Worm (Caenorhabditis elegans): ENCODE measurements around the gene srx-13.
A peak's percentile ranks its signal among the peaks of the same experiment; 100 is the strongest.

DNA sequence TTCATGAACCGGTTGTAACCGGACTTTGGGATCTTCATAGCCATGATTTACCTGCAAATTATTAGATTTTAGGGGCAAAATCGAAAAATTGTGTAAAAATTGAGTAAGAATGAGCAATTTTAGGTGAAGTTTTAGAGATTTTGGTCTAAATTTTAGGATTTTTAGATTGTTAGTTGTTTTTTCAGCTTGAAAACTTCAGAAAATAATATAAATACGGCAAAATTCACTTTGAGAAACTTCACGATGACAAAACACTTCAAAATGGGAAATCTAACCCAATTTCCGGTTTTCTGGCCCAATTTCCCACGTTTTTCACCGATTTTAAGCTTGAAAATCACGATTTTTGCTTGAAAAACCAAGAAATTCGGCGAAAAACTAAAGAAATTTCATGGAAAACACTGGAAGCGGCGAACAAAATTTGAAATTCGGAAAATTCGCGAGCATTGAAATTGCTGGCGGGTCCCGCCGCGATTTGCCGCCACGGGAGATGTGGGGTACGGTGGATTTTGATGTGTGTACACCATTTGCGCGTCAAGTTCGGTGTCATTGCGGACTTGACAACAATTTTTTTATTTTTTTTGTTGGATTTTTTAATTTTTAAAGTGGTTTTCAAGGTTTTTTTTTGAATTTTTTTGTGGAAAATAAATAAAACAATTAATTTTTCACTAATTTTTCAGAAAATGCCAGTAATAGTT, 24.4 kb downstream of the srx-13 start, which contains the start of the genes cct-8 and Y55F3AR.2:
- peak; percentile 58 for TF ChIP-seq unc-62 (GFP tag; optimal IDR thresholded peaks at IDR 0.05)
- no peak for TF ChIP-seq elt-3 (tag; optimal IDR thresholded peaks at IDR 0.05)
- no peak for TF ChIP-seq unc-39 (tag; optimal IDR thresholded peaks at IDR 0.05)
- TF ChIP-seq hlh-1 (tag; optimal IDR thresholded peaks at IDR 0.05) = peak; percentile 63
